Fruit fly (Drosophila melanogaster): ENCODE results near the gene shop.

Gene shop

DNA sequence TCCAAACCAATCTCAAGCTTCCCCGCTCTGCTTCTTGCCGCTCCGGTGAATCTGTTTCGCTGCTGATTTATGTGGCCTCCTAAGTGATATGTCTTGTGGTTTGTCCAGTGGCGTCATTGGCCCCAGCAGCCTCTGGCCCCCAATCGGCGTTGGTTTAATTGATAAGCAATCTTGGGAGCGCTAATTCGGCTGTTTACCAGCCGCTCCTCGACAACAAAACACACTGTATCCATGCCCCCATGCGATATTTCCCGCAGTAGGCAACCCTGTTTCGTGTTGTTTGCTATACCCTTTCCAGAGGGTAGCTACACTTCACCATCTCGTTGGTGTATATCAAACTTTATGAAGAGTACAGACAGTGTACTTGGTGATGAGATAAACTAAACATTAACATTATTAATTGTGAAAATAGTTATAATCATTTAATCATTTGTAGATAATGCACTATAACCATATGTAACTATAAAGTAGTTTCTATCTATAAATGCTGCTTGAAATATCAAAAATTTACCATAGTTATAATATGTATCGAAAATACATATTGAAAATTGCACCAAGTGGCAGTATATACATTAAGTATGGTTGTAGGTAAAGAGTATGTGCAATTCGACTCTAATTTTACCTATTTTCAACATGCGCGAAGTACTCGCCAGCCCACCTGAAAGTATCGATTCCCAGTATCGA is at the start of gene shop:
Gene shop, minus strand, starts transcription at position 229 of the 684 bp plus-strand sequence.
- TF ChIP-seq CG12942 (GFP tag; optimal IDR thresholded peaks at IDR 0.05) (peak; percentile 81), vfl (GFP tag; optimal IDR thresholded peaks at IDR 0.05) (peak; percentile 67), CG10321 (GFP tag; IDR thresholded peaks at IDR 0.05) (no peak), CG2889 (GFP tag; IDR thresholded peaks at IDR 0.05) (peak; percentile 78), h (optimal IDR thresholded peaks at IDR 0.05) (no peak), Usf (GFP tag; optimal IDR thresholded peaks at IDR 0.05) (peak; percentile 81), ERR (GFP tag; optimal IDR thresholded peaks at IDR 0.05) (peak; percentile 56), Blimp-1 (GFP tag; optimal IDR thresholded peaks at IDR 0.05) (peak; percentile 76), trh (GFP tag; optimal IDR thresholded peaks at IDR 0.05) (peak; percentile 46), fd96Cb (tag; optimal IDR thresholded peaks at IDR 0.05) (peak; percentile 86), Doc2 (GFP tag; IDR thresholded peaks at IDR 0.05) (no peak), tgo (GFP tag; IDR thresholded peaks at IDR 0.05) (peak; percentile 73), fru (optimal IDR thresholded peaks at IDR 0.05) (no peak), CG17568 (GFP tag; optimal IDR thresholded peaks at IDR 0.05) (no peak), gsb (GFP tag; IDR thresholded peaks at IDR 0.05) (peak; percentile 59; the same call in 1 of the 2 replicates), bcd (GFP tag; optimal IDR thresholded peaks at IDR 0.05) (peak; percentile 86), MBD-R2 (GFP tag; IDR thresholded peaks at IDR 0.05) (peak; percentile 54; the same call in 1 of the 2 replicates), Nf-YC (tag; optimal IDR thresholded peaks at IDR 0.05) (peak; percentile 80), z (GFP tag; IDR thresholded peaks at IDR 0.05) (no peak), CG9932 (GFP tag; IDR thresholded peaks at IDR 0.05) (peak; percentile 73), CG42726 (GFP tag; IDR thresholded peaks at IDR 0.05; ENCODE audit: partially characterized antibody) (0 out of 2 replicates have a peak, but pooled peaks have one; percentile 46), croc (GFP tag; conservative IDR thresholded peaks at IDR 0.05) (peak; percentile 50; the same call in 2 of the 3 replicates), CG5245 (GFP tag; optimal IDR thresholded peaks at IDR 0.05) (peak; percentile 77), bab2 (GFP tag; optimal IDR thresholded peaks at IDR 0.05) (peak; percentile 61), CG13775 (GFP tag; optimal IDR thresholded peaks at IDR 0.05) (peak; percentile 83), CG18764 (GFP tag; optimal IDR thresholded peaks at IDR 0.05) (peak; percentile 72), H15 (GFP tag; IDR thresholded peaks at IDR 0.05) (peak; percentile 47; the same call in 1 of the 3 replicates), wek (GFP tag; optimal IDR thresholded peaks at IDR 0.05) (peak; percentile 46), CG4424 (GFP tag; optimal IDR thresholded peaks at IDR 0.05) (peak; percentile 81), psq (GFP tag; optimal IDR thresholded peaks at IDR 0.05) (peak; percentile 31), sens-2 (GFP tag; IDR thresholded peaks at IDR 0.05) (peak; percentile 20; the same call in 1 of the 2 replicates), CkIIα-i1 (GFP tag; IDR thresholded peaks at IDR 0.05) (no peak), CG13287 (GFP tag; IDR thresholded peaks at IDR 0.05; ENCODE audit: partially characterized antibody) (peak; percentile 54), CG2875 (GFP tag; optimal IDR thresholded peaks at IDR 0.05) (peak; percentile 69), Side (GFP tag; optimal IDR thresholded peaks at IDR 0.05) (peak; percentile 45), stwl (tag; optimal IDR thresholded peaks at IDR 0.05) (no peak), CG4707 (GFP tag; optimal IDR thresholded peaks at IDR 0.05) (peak; percentile 64), pb (GFP tag; optimal IDR thresholded peaks at IDR 0.05) (peak; percentile 17), mirr (GFP tag; optimal IDR thresholded peaks at IDR 0.05) (peak; percentile 59), CG7745 (tag; optimal IDR thresholded peaks at IDR 0.05) (no peak), CG10431 (GFP tag; optimal IDR thresholded peaks at IDR 0.05) (peak; percentile 36), CG17802 (tag; optimal IDR thresholded peaks at IDR 0.05) (peak; percentile 25), onecut (GFP tag; IDR thresholded peaks at IDR 0.05) (peak; percentile 60), pnt (GFP tag; optimal IDR thresholded peaks at IDR 0.05) (peak; percentile 61), Dip2 (GFP tag; IDR thresholded peaks at IDR 0.05) (no peak), CG12155 (GFP tag; optimal IDR thresholded peaks at IDR 0.05) (peak; percentile 76), da (GFP tag; optimal IDR thresholded peaks at IDR 0.05) (no peak), CG6272 (GFP tag; IDR thresholded peaks at IDR 0.05) (0 out of 2 replicates have a peak, but pooled peaks have one; percentile 42), hth (optimal IDR thresholded peaks at IDR 0.05) (no peak), CHES-1-like (GFP tag; optimal IDR thresholded peaks at IDR 0.05) (peak; percentile 52), dmrt99B (tag; optimal IDR thresholded peaks at IDR 0.05) (peak; percentile 89)
